Worm (Caenorhabditis elegans): ENCODE results near the gene pkc-2.

DNA sequence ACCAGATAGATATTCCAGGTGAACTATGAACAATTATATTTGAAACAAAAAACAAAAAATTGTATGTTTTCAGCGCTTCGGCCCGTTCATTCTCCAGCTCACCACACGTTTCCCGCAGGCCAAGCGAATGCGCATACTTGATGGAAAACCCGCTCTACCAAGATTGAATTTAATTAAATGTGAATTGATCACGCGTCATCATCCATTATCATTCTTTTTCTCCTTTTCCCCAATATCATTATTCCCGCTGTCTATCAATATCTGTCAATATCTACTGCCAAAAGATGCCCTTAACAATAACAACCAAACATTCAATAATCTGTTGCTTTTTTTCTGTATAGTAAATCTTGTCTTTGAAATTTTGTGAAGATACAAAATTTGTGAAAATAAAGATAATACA lies 28.4 kb upstream of the pkc-2 start:
- TF ChIP-seq ets-7 (tag; optimal IDR thresholded peaks at IDR 0.05) (no peak), pes-1 (GFP tag; IDR thresholded peaks at IDR 0.05) (no peak), ama-1 (optimal IDR thresholded peaks at IDR 0.05) (no peak), flt-1 (GFP tag; IDR thresholded peaks at IDR 0.05) (no peak), hmbx-1 (tag; optimal IDR thresholded peaks at IDR 0.05) (no peak), sea-1 (GFP tag; conservative IDR thresholded peaks at IDR 0.05) (no peak), B0310.2 (tag; optimal IDR thresholded peaks at IDR 0.05) (no peak), hnd-1 (tag; optimal IDR thresholded peaks at IDR 0.05) (no peak), hmg-4 (GFP tag; optimal IDR thresholded peaks at IDR 0.05) (no peak), tra-4 (tag; optimal IDR thresholded peaks at IDR 0.05) (no peak)

Measured in whole organism, early embryonic.